Worm (Caenorhabditis elegans) whole organism, L1 larva: ENCODE data around the gene F55C10.5.
A peak's percentile ranks its signal among the peaks of the same experiment; 100 is the strongest.

Experiments used
- Y116A8C.19 ChIP-seq: sonication (generic microtip); optimal IDR thresholded peaks from 2 replicates; lab custom pipeline; 2016; ENCODE audit warnings: missing compliant biosample characterization, missing genetic modification characterization, borderline replicate concordance
- aha-1 ChIP-seq: fragments of 150-350 bp; optimal IDR thresholded peaks from 2 replicates; lab custom pipeline; 2014; ENCODE audit warnings: missing biosample characterization, missing genetic modification characterization
- alr-1 ChIP-seq: fragments of 200-800 bp; sonication (Bioruptor generic); optimal IDR thresholded peaks from 2 replicates; lab custom pipeline; 2018; ENCODE audit warnings: borderline replicate concordance, mild to moderate bottlenecking, missing genetic modification characterization, missing compliant biosample characterization
- aly-2 ChIP-seq: fragments of 150-350 bp; optimal IDR thresholded peaks from 2 replicates; lab custom pipeline; 2014; ENCODE audit warnings: missing biosample characterization, missing genetic modification characterization
- ceh-63 ChIP-seq: fragments of 200-800 bp; sonication (Bioruptor generic); optimal IDR thresholded peaks from 2 replicates; lab custom pipeline; 2018; ENCODE audit warnings: mild to moderate bottlenecking, missing genetic modification characterization, missing compliant biosample characterization
- ceh-8 ChIP-seq: fragments of 200-800 bp; sonication (Bioruptor generic); optimal IDR thresholded peaks from 2 replicates; lab custom pipeline; 2018; ENCODE audit warnings: mild to moderate bottlenecking, missing genetic modification characterization, moderate library complexity, missing compliant biosample characterization
- ceh-82 ChIP-seq, 3 experiments: fragments of 150-350 bp in 1 of 3; sonication (generic microtip) in 2 of 3; optimal IDR thresholded peaks; 2 replicates each; lab custom pipeline; 2014 to 2017; ENCODE audit warnings: missing biosample characterization in 3 of 3, missing genetic modification characterization in 3 of 3
- ces-1 ChIP-seq: fragments of 150-350 bp; optimal IDR thresholded peaks from 2 replicates; lab custom pipeline; 2014; ENCODE audit warnings: missing biosample characterization, missing genetic modification reagents, missing genetic modification characterization
- dpl-1 ChIP-seq, 3 experiments: fragments of 150-350 bp in 2 of 3; sonication (generic microtip) in 1 of 3; optimal IDR thresholded peaks; 2 replicates each; lab custom pipeline; 2014 to 2017; ENCODE audit warnings: missing biosample characterization in 3 of 3, missing genetic modification characterization in 3 of 3, missing genetic modification reagents in 3 of 3
- dsc-1 ChIP-seq: sonication (generic microtip); optimal IDR thresholded peaks from 2 replicates; lab custom pipeline; 2016; ENCODE audit warnings: mild to moderate bottlenecking, missing genetic modification characterization, missing compliant biosample characterization
- efl-1 ChIP-seq, 4 experiments: fragments of 150-350 bp; optimal IDR thresholded peaks in 3 of 4; peaks in 1 of 4; 1 replicate in 1 of 4; 2 replicates in 3 of 4; lab custom pipeline; 2014; ENCODE audit warnings: missing biosample characterization in 2 of 4, missing genetic modification characterization in 2 of 4, missing genetic modification reagents in 2 of 4
- efl-3 ChIP-seq: fragments of 200-800 bp; sonication (Bioruptor generic); optimal IDR thresholded peaks from 2 replicates; lab custom pipeline; 2018; ENCODE audit warnings: mild to moderate bottlenecking, missing genetic modification characterization, missing compliant biosample characterization
- egl-27 ChIP-seq, 2 experiments: fragments of 150-350 bp in 1 of 2; sonication (generic microtip); optimal IDR thresholded peaks; 3 replicates each; lab custom pipeline; 2017 to 2018; ENCODE audit warnings: missing biosample characterization in 2 of 2, missing genetic modification characterization in 2 of 2, missing genetic modification reagents in 2 of 2
- ets-5 ChIP-seq: fragments of 200-800 bp; sonication (Bioruptor generic); IDR thresholded peaks from 2 replicates; pipeline ENCODE4 v1.3.6; 2022; ENCODE audit warnings: missing genetic modification characterization, missing compliant biosample characterization
- fkh-10 ChIP-seq: sonication (generic microtip); optimal IDR thresholded peaks from 2 replicates; lab custom pipeline; 2017; ENCODE audit warnings: missing biosample characterization, missing genetic modification reagents, missing genetic modification characterization
- fkh-8 ChIP-seq: sonication (generic microtip); optimal IDR thresholded peaks from 2 replicates; lab custom pipeline; 2016; ENCODE audit warnings: mild to moderate bottlenecking, missing genetic modification characterization, missing compliant biosample characterization
- fos-1 ChIP-seq: fragments of 150-350 bp; optimal IDR thresholded peaks from 2 replicates; lab custom pipeline; 2014; ENCODE audit warnings: missing biosample characterization, missing genetic modification characterization
- grh-1 ChIP-seq: fragments of 200-800 bp; sonication (Bioruptor generic); IDR thresholded peaks from 2 replicates; pipeline ENCODE4 v1.3.6; 2022; ENCODE audit warnings: missing genetic modification reagents, missing genetic modification characterization, missing compliant biosample characterization
- hlh-17 ChIP-seq: fragments of 200-800 bp; sonication (Bioruptor generic); optimal IDR thresholded peaks from 2 replicates; lab custom pipeline; 2018; ENCODE audit warnings: missing genetic modification characterization, mild to moderate bottlenecking, missing compliant biosample characterization, moderate library complexity, borderline replicate concordance
- hlh-4 ChIP-seq: sonication (generic microtip); optimal IDR thresholded peaks from 2 replicates; lab custom pipeline; 2016; ENCODE audit warnings: mild to moderate bottlenecking, missing genetic modification characterization, missing compliant biosample characterization
- irx-1 ChIP-seq: sonication (generic microtip); optimal IDR thresholded peaks from 2 replicates; lab custom pipeline; 2016; ENCODE audit warnings: missing genetic modification characterization, missing compliant biosample characterization
- isw-1 ChIP-seq: fragments of 200-800 bp; sonication (Bioruptor generic); IDR thresholded peaks from 2 replicates; pipeline ENCODE4 v1.3.6; 2022; ENCODE audit warnings: missing genetic modification characterization, missing compliant biosample characterization
- jun-1 ChIP-seq: fragments of 150-350 bp; optimal IDR thresholded peaks from 2 replicates; lab custom pipeline; 2014; ENCODE audit warnings: missing biosample characterization, missing genetic modification reagents, missing genetic modification characterization
- lin-14 ChIP-seq: fragments of 200-800 bp; sonication (Bioruptor generic); optimal IDR thresholded peaks from 2 replicates; lab custom pipeline; 2018; ENCODE audit warnings: mild to moderate bottlenecking, missing genetic modification characterization, moderate library complexity, missing compliant biosample characterization
- lin-15B ChIP-seq: fragments of 150-350 bp; sonication (generic microtip); optimal IDR thresholded peaks from 3 replicates; lab custom pipeline; 2014; ENCODE audit warnings: missing biosample characterization, missing genetic modification characterization
- lin-35 ChIP-seq, 2 experiments: fragments of 150-350 bp; optimal IDR thresholded peaks; 2 replicates each; lab custom pipeline; 2014; ENCODE audit warnings: missing biosample characterization in 2 of 2, missing genetic modification characterization in 2 of 2, missing genetic modification reagents in 2 of 2
- lir-3 ChIP-seq: sonication (generic microtip); optimal IDR thresholded peaks from 2 replicates; lab custom pipeline; 2016; ENCODE audit warnings: mild to moderate bottlenecking, missing genetic modification characterization, moderate library complexity, missing compliant biosample characterization; ENCODE audit not compliant: poor library complexity
- lsy-2 ChIP-seq, 2 experiments: fragments of 150-350 bp; optimal IDR thresholded peaks; 2 replicates each; lab custom pipeline; 2014; ENCODE audit warnings: missing biosample characterization in 2 of 2, missing genetic modification characterization in 2 of 2
- mab-9 ChIP-seq: fragments of 200-800 bp; sonication (Bioruptor generic); IDR thresholded peaks from 2 replicates; pipeline ENCODE4 v1.3.6; 2022; ENCODE audit warnings: missing genetic modification reagents, missing genetic modification characterization, missing compliant biosample characterization
- mep-1 ChIP-seq: fragments of 150-350 bp; optimal IDR thresholded peaks from 2 replicates; lab custom pipeline; 2014; ENCODE audit warnings: missing biosample characterization, missing genetic modification characterization
- nhr-19 ChIP-seq: fragments of 200-800 bp; sonication (Bioruptor generic); conservative IDR thresholded peaks from 2 replicates; pipeline ENCODE4 v1.3.6; 2022; ENCODE audit warnings: missing genetic modification characterization, missing compliant biosample characterization
- nhr-20 ChIP-seq: sonication (generic microtip); optimal IDR thresholded peaks from 2 replicates; lab custom pipeline; 2016; ENCODE audit warnings: mild to moderate bottlenecking, missing genetic modification characterization, missing compliant biosample characterization
- nhr-237 ChIP-seq: fragments of 150-350 bp; optimal IDR thresholded peaks from 2 replicates; lab custom pipeline; 2014; ENCODE audit warnings: missing biosample characterization, missing genetic modification characterization
- nhr-76 ChIP-seq: sonication (generic microtip); optimal IDR thresholded peaks from 2 replicates; lab custom pipeline; 2017; ENCODE audit warnings: missing biosample characterization, missing genetic modification characterization
- nhr-77 ChIP-seq: fragments of 150-350 bp; optimal IDR thresholded peaks from 2 replicates; lab custom pipeline; 2014; ENCODE audit warnings: missing biosample characterization, missing genetic modification characterization
- nhr-90 ChIP-seq: sonication (generic microtip); optimal IDR thresholded peaks from 2 replicates; lab custom pipeline; 2016; ENCODE audit warnings: mild to moderate bottlenecking, missing genetic modification characterization, missing compliant biosample characterization; ENCODE audit not compliant: poor library complexity
- pag-3 ChIP-seq: sonication (generic microtip); optimal IDR thresholded peaks from 2 replicates; lab custom pipeline; 2017; ENCODE audit warnings: missing genetic modification characterization, mild to moderate bottlenecking, missing compliant biosample characterization, antibody characterized with exemption, borderline replicate concordance; ENCODE audit not compliant: insufficient read depth
- skn-1 ChIP-seq: fragments of 150-350 bp; optimal IDR thresholded peaks from 2 replicates; lab custom pipeline; 2014; ENCODE audit warnings: missing biosample characterization, missing genetic modification characterization
- snu-23 ChIP-seq: sonication (generic microtip); optimal IDR thresholded peaks from 2 replicates; lab custom pipeline; 2016; ENCODE audit warnings: missing genetic modification characterization, missing compliant biosample characterization
- sox-4 ChIP-seq: sonication (generic microtip); optimal IDR thresholded peaks from 2 replicates; lab custom pipeline; 2016; ENCODE audit warnings: missing genetic modification characterization, missing compliant biosample characterization
- swsn-7 ChIP-seq: sonication (generic microtip); optimal IDR thresholded peaks from 2 replicates; lab custom pipeline; 2016; ENCODE audit warnings: missing genetic modification characterization, missing compliant biosample characterization
- tbx-2 ChIP-seq: sonication (generic microtip); optimal IDR thresholded peaks from 2 replicates; lab custom pipeline; 2016; ENCODE audit warnings: missing genetic modification characterization, missing compliant biosample characterization
- tlp-1 ChIP-seq: fragments of 150-350 bp; optimal IDR thresholded peaks from 2 replicates; lab custom pipeline; 2014; ENCODE audit warnings: missing biosample characterization, missing genetic modification characterization
- unc-30 ChIP-seq: sonication (generic microtip); optimal IDR thresholded peaks from 2 replicates; lab custom pipeline; 2017; ENCODE audit warnings: missing biosample characterization, missing genetic modification characterization
- unc-62 ChIP-seq: fragments of 150-350 bp; optimal IDR thresholded peaks from 2 replicates; lab custom pipeline; 2014; ENCODE audit warnings: missing biosample characterization, missing genetic modification reagents, missing genetic modification characterization
- unc-86 ChIP-seq: sonication (generic microtip); optimal IDR thresholded peaks from 2 replicates; lab custom pipeline; 2016; ENCODE audit warnings: missing genetic modification characterization, missing compliant biosample characterization
- vab-15 ChIP-seq: sonication (generic microtip); optimal IDR thresholded peaks from 2 replicates; lab custom pipeline; 2017; ENCODE audit warnings: missing genotype, mild to moderate bottlenecking, missing genetic modification characterization, missing compliant biosample characterization
- ztf-11 ChIP-seq, 2 experiments: sonication (generic microtip); optimal IDR thresholded peaks; 2 replicates each; lab custom pipeline; 2016 to 2017; ENCODE audit warnings: missing genetic modification characterization in 2 of 2, missing biosample characterization in 1 of 2, missing compliant biosample characterization in 1 of 2

The F55C10.5 gene

ce11 chrV:11373918-11374317 lies 9.0 kb upstream of the F55C10.5 start:
- TF ChIP-seq sox-4 (no peak), lin-14 (GFP tag; lab: Kevin White, UChicago) (no peak), dsc-1 (tag; lab: Kevin White, UChicago) (peak; percentile 12), mep-1 (tag; lab: Kevin White, UChicago) (no peak)
- TF ChIP-seq, all 84 proteins: peak for 1

ce11 chrV:11375150-11375792 lies 7.6 kb upstream of the F55C10.5 start, which contains the start of gene cnb-1:
Gene cnb-1, plus strand, starts transcription at chrV:11375742.
- peak; percentile 45 for TF ChIP-seq fkh-10 (GFP tag; lab: Kevin White, UChicago)
- no peak for TF ChIP-seq ets-5 (GFP tag; lab: Robert Waterston, UW)
- TF ChIP-seq isw-1 (GFP tag; lab: Robert Waterston, UW), result peak; percentile 41
- TF ChIP-seq swsn-7, result peak; percentile 83
- no peak for TF ChIP-seq nhr-77
- TF ChIP-seq alr-1 (tag; lab: Kevin White, UChicago), result no peak
- TF ChIP-seq lin-35 (GFP tag; optimal IDR thresholded peaks at IDR 0.05; lab: Kevin White, UChicago), result peak; percentile 48 to 58
- peak in 1 of 2 experiments; percentile 7 for TF ChIP-seq ztf-11 (tag; optimal IDR thresholded peaks at IDR 0.05; lab: Kevin White, UChicago)
- no peak for TF ChIP-seq pag-3 (tag; lab: Kevin White, UChicago)
- peak; percentile 10 for TF ChIP-seq aly-2
- no peak for TF ChIP-seq hlh-4 (tag; lab: Kevin White, UChicago)
- TF ChIP-seq lir-3, result peak; percentile 62
- peak; percentile 10 for TF ChIP-seq aha-1
- peak; percentile 82 for TF ChIP-seq snu-23 (GFP tag; lab: Kevin White, UChicago)
- no peak for TF ChIP-seq Y116A8C.19 (tag; lab: Kevin White, UChicago)
- no peak for TF ChIP-seq ceh-8 (GFP tag; lab: Kevin White, UChicago)
- no peak for TF ChIP-seq hlh-17 (GFP tag; lab: Kevin White, UChicago)
- TF ChIP-seq unc-62 (GFP tag; lab: Kevin White, UChicago), result no peak
- TF ChIP-seq mep-1 (tag; lab: Kevin White, UChicago), result peak; percentile 79
- peak; percentile 96 for TF ChIP-seq lin-14 (GFP tag; lab: Kevin White, UChicago)
- TF ChIP-seq grh-1 (GFP tag; lab: Robert Waterston, UW), result no peak
- TF ChIP-seq ceh-63 (GFP tag; lab: Kevin White, UChicago), result no peak
- TF ChIP-seq jun-1, result peak; percentile 56
- no peak for TF ChIP-seq nhr-90
- no peak for TF ChIP-seq tlp-1 (tag; lab: Kevin White, UChicago)
- peak; percentile 81 for TF ChIP-seq unc-86 (tag; lab: Kevin White, UChicago)
- TF ChIP-seq mab-9, result peak; percentile 52; the same call in 1 of the 2 replicates
- TF ChIP-seq fos-1, result peak; percentile 36
- TF ChIP-seq skn-1 (tag; lab: Kevin White, UChicago), result peak; percentile 63
- TF ChIP-seq lin-15B (tag; lab: Kevin White, UChicago), result no peak
- TF ChIP-seq fkh-8, result peak; percentile 78
- no peak for TF ChIP-seq egl-27 (tag; optimal IDR thresholded peaks at IDR 0.05; lab: Kevin White, UChicago)
- no peak for TF ChIP-seq nhr-76 (tag; lab: Kevin White, UChicago)
- no peak for TF ChIP-seq efl-3 (GFP tag; lab: Kevin White, UChicago)
- peak; percentile 74 to 85 for TF ChIP-seq efl-1 (optimal IDR thresholded peaks at IDR 0.05; lab: Kevin White, UChicago)
- peak; percentile 39 to 93 for TF ChIP-seq efl-1 (GFP tag; optimal IDR thresholded peaks at IDR 0.05 in 1 of 2; lab: Kevin White, UChicago)
- peak; percentile 79 for TF ChIP-seq tbx-2 (tag; lab: Kevin White, UChicago)
- TF ChIP-seq ces-1, result no peak
- TF ChIP-seq irx-1, result peak; percentile 55
- TF ChIP-seq nhr-237, result no peak
- TF ChIP-seq vab-15 (tag; lab: Kevin White, UChicago), result no peak
- peak; percentile 66 to 73 for TF ChIP-seq lsy-2 (tag; optimal IDR thresholded peaks at IDR 0.05; lab: Kevin White, UChicago)
- TF ChIP-seq nhr-20 (tag; lab: Kevin White, UChicago), result peak; percentile 59
- TF ChIP-seq nhr-19 (GFP tag; lab: Robert Waterston, UW), result peak; percentile 62
- no peak for TF ChIP-seq unc-30
- TF ChIP-seq ceh-82 (tag; optimal IDR thresholded peaks at IDR 0.05; lab: Kevin White, UChicago), result peak; percentile 22 to 60 (median 38)
- TF ChIP-seq dpl-1 (GFP tag; optimal IDR thresholded peaks at IDR 0.05; lab: Kevin White, UChicago), result peak in 2 of 3 experiments; percentile 30 to 39
